Worm (Caenorhabditis elegans) whole organism, L1 larva: ENCODE measurements around the gene M04D8.8.

Source experiments
- elt-2 ChIP-seq: sonication (generic microtip); optimal IDR thresholded peaks from 2 replicates; lab custom pipeline; 2016; ENCODE audit warnings: missing genetic modification characterization, mild to moderate bottlenecking, inconsistent platforms, missing compliant biosample characterization, missing genetic modification reagents
- tbx-2 ChIP-seq: sonication (generic microtip); optimal IDR thresholded peaks from 2 replicates; lab custom pipeline; 2016; ENCODE audit warnings: missing genetic modification characterization, missing compliant biosample characterization

- TF ChIP-seq elt-2 (tag; lab: Kevin White, UChicago) (no peak), tbx-2 (tag; lab: Kevin White, UChicago) (no peak)
These were observed 45.6 kb upstream of the M04D8.8 start, which contains the start of gene C05B5.1 for ce11 chrIII:9988352-9988751.
